Worm (Caenorhabditis elegans): ENCODE measurements around the gene F09D12.2.

Gene F09D12.2

ce11 chrIV:3444101-3444500 is at the start of gene F09D12.2:
Gene F09D12.2, minus strand, starts transcription at chrIV:3444201.
- no peak for TF ChIP-seq nhr-28 (tag; optimal IDR thresholded peaks at IDR 0.05)
- TF ChIP-seq egl-27 (tag; optimal IDR thresholded peaks at IDR 0.05), result no peak
- TF ChIP-seq tlp-1 (tag; optimal IDR thresholded peaks at IDR 0.05), result no peak
- TF ChIP-seq ztf-4 (tag; optimal IDR thresholded peaks at IDR 0.05), result no peak

- TF ChIP-seq hlh-4 (tag; optimal IDR thresholded peaks at IDR 0.05) (peak; percentile 41), zag-1 (tag; optimal IDR thresholded peaks at IDR 0.05) (no peak), vab-15 (tag; optimal IDR thresholded peaks at IDR 0.05) (no peak), snpc-4 (tag; optimal IDR thresholded peaks at IDR 0.05) (no peak), mef-2 (tag; optimal IDR thresholded peaks at IDR 0.05) (no peak), ceh-90 (tag; optimal IDR thresholded peaks at IDR 0.05) (no peak)
These were observed 49.3 kb upstream of the F09D12.2 start, which contains the start of gene srz-79 for ce11 chrIV:3493310-3493709. Gene srz-79, plus strand, starts transcription at chrIV:3493610.

ce11 chrIV:3491477-3491876 is 47.5 kb upstream of the F09D12.2 start, which contains the start of gene srz-78:
Gene srz-78, plus strand, starts transcription at chrIV:3491777.
- TF ChIP-seq dsc-1 (tag; optimal IDR thresholded peaks at IDR 0.05) (no peak), efl-1 (optimal IDR thresholded peaks at IDR 0.05) (no peak), efl-1 (GFP tag; optimal IDR thresholded peaks at IDR 0.05 in 1 of 2) (peak in 1 of 2 experiments; percentile 32), rnt-1 (tag; optimal IDR thresholded peaks at IDR 0.05) (no peak)

- TF ChIP-seq nhr-47 (tag; optimal IDR thresholded peaks at IDR 0.05) (no peak), dpl-1 (GFP tag; optimal IDR thresholded peaks at IDR 0.05) (no peak), nhr-76 (tag; optimal IDR thresholded peaks at IDR 0.05) (no peak), ceh-88 (GFP tag; IDR thresholded peaks at IDR 0.05) (no peak), mef-2 (tag; optimal IDR thresholded peaks at IDR 0.05) (no peak), grh-1 (GFP tag; IDR thresholded peaks at IDR 0.05) (no peak), unc-98 (GFP tag; IDR thresholded peaks at IDR 0.05) (no peak), pax-3 (tag; optimal IDR thresholded peaks at IDR 0.05) (no peak), efl-1 (optimal IDR thresholded peaks at IDR 0.05) (no peak), efl-1 (GFP tag; optimal IDR thresholded peaks at IDR 0.05 in 1 of 2) (peak in 1 of 2 experiments; percentile 15), lin-39 (tag; optimal IDR thresholded peaks at IDR 0.05) (no peak), fkh-8 (tag; optimal IDR thresholded peaks at IDR 0.05) (peak; percentile 32), lin-13 (GFP tag; optimal IDR thresholded peaks at IDR 0.05) (no peak), vab-15 (tag; optimal IDR thresholded peaks at IDR 0.05) (no peak), hlh-4 (tag; optimal IDR thresholded peaks at IDR 0.05) (peak; percentile 99), snu-23 (GFP tag; optimal IDR thresholded peaks at IDR 0.05) (no peak), nhr-28 (tag; optimal IDR thresholded peaks at IDR 0.05) (no peak), efl-3 (GFP tag; optimal IDR thresholded peaks at IDR 0.05) (no peak), lin-15B (tag; optimal IDR thresholded peaks at IDR 0.05) (no peak), blmp-1 (tag; optimal IDR thresholded peaks at IDR 0.05) (no peak)
These were observed 38.4 kb upstream of the F09D12.2 start, which contains the start of gene srz-82 for ce11 chrIV:3482195-3482959. Gene srz-82, plus strand, starts transcription at chrIV:3482895.

ce11 chrIV:3481760-3482159 is 37.8 kb upstream of the F09D12.2 start, which contains the start of gene srz-37:
Gene srz-37, minus strand, starts transcription at chrIV:3481860.
- no peak for TF ChIP-seq egl-27 (tag; optimal IDR thresholded peaks at IDR 0.05)
- no peak for TF ChIP-seq lsy-2 (tag; optimal IDR thresholded peaks at IDR 0.05)
- TF ChIP-seq lin-13 (GFP tag; optimal IDR thresholded peaks at IDR 0.05), result no peak
- no peak for TF ChIP-seq isw-1 (GFP tag; IDR thresholded peaks at IDR 0.05)
- no peak for TF ChIP-seq nhr-19 (GFP tag; conservative IDR thresholded peaks at IDR 0.05)
- TF ChIP-seq mab-9 (GFP tag; IDR thresholded peaks at IDR 0.05), result no peak
- TF ChIP-seq ceh-82 (tag; optimal IDR thresholded peaks at IDR 0.05), result no peak
- TF ChIP-seq nhr-47 (tag; optimal IDR thresholded peaks at IDR 0.05), result no peak
- TF ChIP-seq dpl-1 (GFP tag; optimal IDR thresholded peaks at IDR 0.05), result no peak
- no peak for TF ChIP-seq zip-4 (GFP tag; optimal IDR thresholded peaks at IDR 0.05)
